Worm (Caenorhabditis elegans): ENCODE data around the gene F22F1.3.

ce11 chrX:8148993-8149392 lies 13.9 kb downstream of the F22F1.3 start:
- no peak for TF ChIP-seq nhr-43 (tag; optimal IDR thresholded peaks at IDR 0.05; ENCODE audit: poor library complexity, severe bottlenecking)
- no peak for TF ChIP-seq mdl-1 (tag; optimal IDR thresholded peaks at IDR 0.05)
- no peak for TF ChIP-seq elt-3 (tag; optimal IDR thresholded peaks at IDR 0.05)
- no peak for TF ChIP-seq skn-1 (tag; optimal IDR thresholded peaks at IDR 0.05)
- TF ChIP-seq ama-1 (optimal IDR thresholded peaks at IDR 0.05): no peak
- TF ChIP-seq nhr-11 (tag; optimal IDR thresholded peaks at IDR 0.05): no peak
